Worm (Caenorhabditis elegans) whole organism, late embryonic: ENCODE measurements around the gene C45B2.3.
A peak's percentile ranks its signal among the peaks of the same experiment; 100 is the strongest.

ENCODE experiments used
- C38D4.7 ChIP-seq: fragments of 200-800 bp; sonication (Bioruptor generic); optimal IDR thresholded peaks from 2 replicates; lab custom pipeline; 2018; ENCODE audit warnings: mild to moderate bottlenecking, missing genetic modification characterization, moderate library complexity, missing compliant biosample characterization
- F13H6.1 ChIP-seq: sonication (generic microtip); optimal IDR thresholded peaks from 2 replicates; lab custom pipeline; 2016; ENCODE audit warnings: missing genetic modification characterization, missing compliant biosample characterization
- K02D7.2 ChIP-seq: sonication (generic microtip); optimal IDR thresholded peaks from 2 replicates; lab custom pipeline; 2017; ENCODE audit warnings: mild to moderate bottlenecking, missing genetic modification characterization, missing compliant biosample characterization
- T23F11.4 ChIP-seq: fragments of 200-800 bp; sonication (Bioruptor generic); optimal IDR thresholded peaks from 2 replicates; lab custom pipeline; 2018; ENCODE audit warnings: mild to moderate bottlenecking, missing genetic modification characterization, missing compliant biosample characterization
- ahr-1 ChIP-seq: sonication (generic microtip); optimal IDR thresholded peaks from 2 replicates; lab custom pipeline; 2016; ENCODE audit warnings: missing genetic modification characterization, missing compliant biosample characterization
- ama-1 ChIP-seq: fragments of 150-350 bp; optimal IDR thresholded peaks from 2 replicates; lab custom pipeline; 2014
- ceh-19 ChIP-seq: fragments of 200-800 bp; sonication (Bioruptor generic); optimal IDR thresholded peaks from 2 replicates; lab custom pipeline; 2018; ENCODE audit warnings: mild to moderate bottlenecking, missing genetic modification characterization, missing compliant biosample characterization
- ceh-24 ChIP-seq: sonication (generic microtip); optimal IDR thresholded peaks from 2 replicates; lab custom pipeline; 2016; ENCODE audit warnings: mild to moderate bottlenecking, missing genetic modification characterization, missing compliant biosample characterization
- ceh-30 ChIP-seq: fragments of 150-350 bp; optimal IDR thresholded peaks from 2 replicates; lab custom pipeline; 2014; ENCODE audit warnings: missing biosample characterization, missing genetic modification characterization
- ceh-34 ChIP-seq: sonication (generic microtip); optimal IDR thresholded peaks from 2 replicates; lab custom pipeline; 2016; ENCODE audit warnings: mild to moderate bottlenecking, missing genetic modification characterization, missing compliant biosample characterization
- ceh-45 ChIP-seq: fragments of 200-800 bp; sonication (Bioruptor generic); IDR thresholded peaks from 2 replicates; pipeline ENCODE4 v1.3.6; 2022; ENCODE audit warnings: missing genetic modification reagents, missing genetic modification characterization, missing compliant biosample characterization
- ceh-48 ChIP-seq: sonication (generic microtip); optimal IDR thresholded peaks from 2 replicates; lab custom pipeline; 2016; ENCODE audit warnings: missing genetic modification characterization, inconsistent platforms, missing compliant biosample characterization
- ceh-6 ChIP-seq: fragments of 200-800 bp; sonication (Bioruptor generic); optimal IDR thresholded peaks from 2 replicates; lab custom pipeline; 2018; ENCODE audit warnings: mild to moderate bottlenecking, missing genetic modification characterization, missing compliant biosample characterization
- ceh-9 ChIP-seq: sonication (generic microtip); optimal IDR thresholded peaks from 2 replicates; lab custom pipeline; 2016; ENCODE audit warnings: mild to moderate bottlenecking, missing genetic modification characterization, inconsistent platforms, missing compliant biosample characterization
- che-1 ChIP-seq: sonication (generic microtip); optimal IDR thresholded peaks from 2 replicates; lab custom pipeline; 2016; ENCODE audit warnings: mild to moderate bottlenecking, missing genetic modification characterization, missing compliant biosample characterization
- dmd-4 ChIP-seq: sonication (generic microtip); optimal IDR thresholded peaks from 2 replicates; lab custom pipeline; 2016; ENCODE audit warnings: borderline replicate concordance, missing genetic modification characterization, missing compliant biosample characterization
- fax-1 ChIP-seq: sonication (generic microtip); optimal IDR thresholded peaks from 2 replicates; lab custom pipeline; 2016; ENCODE audit warnings: missing genotype, missing genetic modification characterization, missing compliant biosample characterization
- fkh-10 ChIP-seq: fragments of 150-350 bp; optimal IDR thresholded peaks from 2 replicates; lab custom pipeline; 2014; ENCODE audit warnings: missing biosample characterization, missing genetic modification reagents, missing genetic modification characterization
- fkh-6 ChIP-seq: sonication (generic microtip); optimal IDR thresholded peaks from 2 replicates; lab custom pipeline; 2016; ENCODE audit warnings: missing genetic modification characterization, missing compliant biosample characterization
- gmeb-2 ChIP-seq: sonication (generic microtip); optimal IDR thresholded peaks from 2 replicates; lab custom pipeline; 2016; ENCODE audit warnings: missing genetic modification characterization, inconsistent platforms, missing compliant biosample characterization
- hlh-13 ChIP-seq: fragments of 200-800 bp; sonication (Bioruptor generic); optimal IDR thresholded peaks from 2 replicates; lab custom pipeline; 2018; ENCODE audit warnings: mild to moderate bottlenecking, missing genetic modification characterization, missing compliant biosample characterization
- hlh-6 ChIP-seq: sonication (generic microtip); optimal IDR thresholded peaks from 2 replicates; lab custom pipeline; 2016; ENCODE audit warnings: missing genotype, missing genetic modification characterization, missing compliant biosample characterization
- lim-6 ChIP-seq: sonication (generic microtip); optimal IDR thresholded peaks from 2 replicates; lab custom pipeline; 2016; ENCODE audit warnings: missing genetic modification characterization, missing compliant biosample characterization
- lin-11 ChIP-seq: fragments of 200-800 bp; sonication (Bioruptor generic); optimal IDR thresholded peaks from 2 replicates; lab custom pipeline; 2018; ENCODE audit warnings: mild to moderate bottlenecking, missing genetic modification characterization, missing compliant biosample characterization
- mec-3 ChIP-seq: sonication (generic microtip); optimal IDR thresholded peaks from 2 replicates; lab custom pipeline; 2016; ENCODE audit warnings: borderline replicate concordance, missing genetic modification characterization, missing compliant biosample characterization
- nfya-1 ChIP-seq: sonication (generic microtip); optimal IDR thresholded peaks from 2 replicates; lab custom pipeline; 2017; ENCODE audit warnings: missing genetic modification characterization, mild to moderate bottlenecking, missing compliant biosample characterization, antibody characterized with exemption, moderate library complexity
- nhr-11 ChIP-seq: fragments of 150-350 bp; optimal IDR thresholded peaks from 2 replicates; lab custom pipeline; 2014; ENCODE audit warnings: missing biosample characterization, missing genetic modification characterization
- npax-4 ChIP-seq: sonication (generic microtip); optimal IDR thresholded peaks from 2 replicates; lab custom pipeline; 2016; ENCODE audit warnings: missing genetic modification characterization, missing compliant biosample characterization
- odd-2 ChIP-seq: sonication (generic microtip); optimal IDR thresholded peaks from 2 replicates; lab custom pipeline; 2017; ENCODE audit warnings: antibody characterized with exemption, mild to moderate bottlenecking, missing genetic modification characterization, missing compliant biosample characterization
- pax-1 ChIP-seq: fragments of 150-350 bp; optimal IDR thresholded peaks from 2 replicates; lab custom pipeline; 2014; ENCODE audit warnings: missing biosample characterization, missing genetic modification characterization
- pqm-1 ChIP-seq: sonication (generic microtip); optimal IDR thresholded peaks from 2 replicates; lab custom pipeline; 2016; ENCODE audit warnings: missing genetic modification characterization, missing compliant biosample characterization
- pros-1 ChIP-seq: fragments of 150-350 bp; optimal IDR thresholded peaks from 2 replicates; lab custom pipeline; 2014; ENCODE audit warnings: missing biosample characterization, missing genetic modification reagents, missing genetic modification characterization
- ref-2 ChIP-seq: sonication (generic microtip); optimal IDR thresholded peaks from 2 replicates; lab custom pipeline; 2016; ENCODE audit warnings: missing genetic modification characterization, missing compliant biosample characterization
- sox-2 ChIP-seq: fragments of 200-800 bp; sonication (Bioruptor generic); IDR thresholded peaks from 2 replicates; pipeline ENCODE4 v1.3.6; 2022; ENCODE audit warnings: missing genetic modification reagents, missing genetic modification characterization, missing compliant biosample characterization
- syd-9 ChIP-seq: sonication (generic microtip); optimal IDR thresholded peaks from 2 replicates; lab custom pipeline; 2016; ENCODE audit warnings: mild to moderate bottlenecking, missing genetic modification characterization, moderate library complexity, missing compliant biosample characterization
- tbx-2 ChIP-seq: sonication (generic microtip); optimal IDR thresholded peaks from 2 replicates; lab custom pipeline; 2016; ENCODE audit warnings: missing genetic modification characterization, missing compliant biosample characterization
- tbx-7 ChIP-seq: sonication (generic microtip); optimal IDR thresholded peaks from 2 replicates; lab custom pipeline; 2016; ENCODE audit warnings: missing genotype, missing genetic modification characterization, missing compliant biosample characterization
- unc-3 ChIP-seq, 2 experiments: fragments of 200-800 bp in 1 of 2; sonication (Bioruptor generic) in 1 of 2; sonication (generic microtip) in 1 of 2; conservative IDR thresholded peaks in 1 of 2; optimal IDR thresholded peaks in 1 of 2; 2 replicates each; pipeline versions ENCODE4 v1.3.6 to Lab custom; 2016 to 2022; ENCODE audit warnings: missing compliant biosample characterization in 2 of 2, missing genetic modification characterization in 2 of 2, missing genetic modification reagents in 1 of 2
- unc-42 ChIP-seq: sonication (generic microtip); optimal IDR thresholded peaks from 2 replicates; lab custom pipeline; 2016; ENCODE audit warnings: missing genotype, missing genetic modification characterization, missing compliant biosample characterization
- unc-55 ChIP-seq: sonication (generic microtip); optimal IDR thresholded peaks from 2 replicates; lab custom pipeline; 2017; ENCODE audit warnings: missing biosample characterization, missing genetic modification reagents, missing genetic modification characterization
- unc-86 ChIP-seq: sonication (generic microtip); optimal IDR thresholded peaks from 2 replicates; lab custom pipeline; 2016; ENCODE audit warnings: missing genetic modification characterization, missing compliant biosample characterization
- zip-5 ChIP-seq: sonication (generic microtip); optimal IDR thresholded peaks from 2 replicates; lab custom pipeline; 2016; ENCODE audit warnings: missing genetic modification characterization, missing compliant biosample characterization
- ztf-16 ChIP-seq: sonication (generic microtip); optimal IDR thresholded peaks from 2 replicates; lab custom pipeline; 2017; ENCODE audit warnings: missing genetic modification characterization, missing compliant biosample characterization

The C45B2.3 gene

ce11 chrX:6087676-6088075 is 4.9 kb downstream of the C45B2.3 start, which contains the start of gene C45B2.8:
C45B2.8 (plus strand) TSS chrX:6087976.
- no peak for TF ChIP-seq lim-6 (tag; lab: Kevin White, UChicago)
- TF ChIP-seq K02D7.2 (tag; lab: Kevin White, UChicago) = no peak
- TF ChIP-seq ahr-1 (tag; lab: Kevin White, UChicago) = no peak
- no peak for TF ChIP-seq lin-11
- TF ChIP-seq ama-1 (lab: Kevin White, UChicago) = no peak
- TF ChIP-seq fkh-10 (GFP tag; lab: Kevin White, UChicago) = no peak
- TF ChIP-seq ceh-6 (GFP tag; lab: Kevin White, UChicago) = no peak
- no peak for TF ChIP-seq hlh-13
- TF ChIP-seq ceh-45 (GFP tag; lab: Robert Waterston, UW) = no peak
- no peak for TF ChIP-seq unc-86 (tag; lab: Kevin White, UChicago)
- no peak for TF ChIP-seq odd-2 (tag; lab: Kevin White, UChicago)
- no peak for TF ChIP-seq syd-9 (tag; lab: Kevin White, UChicago)
- no peak for TF ChIP-seq che-1 (tag; lab: Kevin White, UChicago)
- TF ChIP-seq pqm-1 (tag; lab: Kevin White, UChicago) = no peak
- TF ChIP-seq ceh-19 = no peak
- TF ChIP-seq mec-3 = no peak
- TF ChIP-seq tbx-2 (tag; lab: Kevin White, UChicago) = no peak
- TF ChIP-seq nfya-1 (tag; lab: Kevin White, UChicago) = no peak
- TF ChIP-seq, all 69 proteins: peak for 0

ce11 chrX:6088718-6089117 is 6.0 kb downstream of the C45B2.3 start:
- TF ChIP-seq ceh-6 (GFP tag; lab: Kevin White, UChicago) (no peak), nfya-1 (tag; lab: Kevin White, UChicago) (no peak), K02D7.2 (tag; lab: Kevin White, UChicago) (no peak), npax-4 (tag; lab: Kevin White, UChicago) (no peak), odd-2 (tag; lab: Kevin White, UChicago) (no peak), T23F11.4 (no peak), ama-1 (lab: Kevin White, UChicago) (no peak), ref-2 (tag; lab: Kevin White, UChicago) (no peak), pros-1 (no peak), F13H6.1 (tag; lab: Kevin White, UChicago) (no peak), ceh-24 (tag; lab: Kevin White, UChicago) (no peak)

ce11 chrX:6090779-6091178 is 8.0 kb downstream of the C45B2.3 start:
- TF ChIP-seq ceh-45 (GFP tag; lab: Robert Waterston, UW) (no peak), tbx-7 (tag; lab: Kevin White, UChicago) (no peak), ref-2 (tag; lab: Kevin White, UChicago) (no peak), ceh-34 (no peak), pax-1 (tag; lab: Kevin White, UChicago) (no peak), che-1 (tag; lab: Kevin White, UChicago) (no peak), pqm-1 (tag; lab: Kevin White, UChicago) (no peak), hlh-6 (tag; lab: Kevin White, UChicago) (no peak)

ce11 chrX:6091967-6092366 is 9.2 kb downstream of the C45B2.3 start, which contains the start of gene hsp-3:
hsp-3 (minus strand) TSS chrX:6092124.
- TF ChIP-seq ceh-30 (peak; percentile 59), sox-2 (peak; percentile 12), unc-86 (tag; lab: Kevin White, UChicago) (peak; percentile 1), unc-55 (peak; percentile 91), ceh-9 (tag; lab: Kevin White, UChicago) (no peak), che-1 (tag; lab: Kevin White, UChicago) (peak; percentile 2), syd-9 (tag; lab: Kevin White, UChicago) (peak; percentile 71), F13H6.1 (tag; lab: Kevin White, UChicago) (peak; percentile 63), fax-1 (tag; lab: Kevin White, UChicago) (peak; percentile 54), gmeb-2 (no peak), npax-4 (tag; lab: Kevin White, UChicago) (no peak), unc-42 (tag; lab: Kevin White, UChicago) (peak; percentile 79), pax-1 (tag; lab: Kevin White, UChicago) (peak; percentile 10), ztf-16 (peak; percentile 69), pqm-1 (tag; lab: Kevin White, UChicago) (peak; percentile 88), zip-5 (tag; lab: Kevin White, UChicago) (no peak), C38D4.7 (no peak), fkh-10 (GFP tag; lab: Kevin White, UChicago) (no peak), dmd-4 (no peak), fkh-6 (tag; lab: Kevin White, UChicago) (no peak), ceh-48 (no peak), nfya-1 (tag; lab: Kevin White, UChicago) (peak; percentile 100), unc-3 (GFP tag; conservative IDR thresholded peaks at IDR 0.05; lab: Robert Waterston, UW) (no peak), unc-3 (tag; optimal IDR thresholded peaks at IDR 0.05; lab: Kevin White, UChicago) (no peak), hlh-6 (tag; lab: Kevin White, UChicago) (peak; percentile 12), lim-6 (tag; lab: Kevin White, UChicago) (peak; percentile 40), nhr-11 (tag; lab: Kevin White, UChicago) (no peak), ahr-1 (tag; lab: Kevin White, UChicago) (peak; percentile 21), ref-2 (tag; lab: Kevin White, UChicago) (peak; percentile 97), odd-2 (tag; lab: Kevin White, UChicago) (no peak)
